Worm (Caenorhabditis elegans) whole organism, L4 larva: ENCODE results near the gene Y11D7A.5.

Experiments used
- R02D3.7 ChIP-seq: fragments of 150-350 bp; sonication (generic microtip); optimal IDR thresholded peaks from 3 replicates; lab custom pipeline; 2014; ENCODE audit warnings: missing biosample characterization, missing genetic modification characterization
- lin-39 ChIP-seq: fragments of 150-350 bp; optimal IDR thresholded peaks from 2 replicates; lab custom pipeline; 2014; ENCODE audit warnings: missing biosample characterization, missing genetic modification reagents, missing genetic modification characterization
- nhr-10 ChIP-seq: fragments of 150-350 bp; optimal IDR thresholded peaks from 2 replicates; lab custom pipeline; 2014; ENCODE audit warnings: missing biosample characterization, missing genetic modification characterization
- nhr-237 ChIP-seq: sonication (generic microtip); optimal IDR thresholded peaks from 2 replicates; lab custom pipeline; 2017; ENCODE audit warnings: missing biosample characterization, missing genetic modification characterization
- nhr-28 ChIP-seq: fragments of 150-350 bp; optimal IDR thresholded peaks from 2 replicates; lab custom pipeline; 2014; ENCODE audit warnings: missing biosample characterization, missing genetic modification characterization
- pha-4 ChIP-seq, 2 experiments: fragments of 150-350 bp in 1 of 2; fragments of 200-800 bp in 1 of 2; sonication (Bioruptor generic) in 1 of 2; IDR thresholded peaks in 1 of 2; optimal IDR thresholded peaks in 1 of 2; 2 replicates each; pipeline versions ENCODE4 v1.3.6 to Lab custom; 2014 to 2022; ENCODE audit warnings: missing genetic modification characterization in 2 of 2, missing genetic modification reagents in 2 of 2, missing biosample characterization in 1 of 2, missing compliant biosample characterization in 1 of 2
- unc-62 ChIP-seq, 3 experiments: fragments of 150-350 bp in 1 of 3; sonication (generic microtip); optimal IDR thresholded peaks in 2 of 3; peaks in 1 of 3; 1 replicate in 1 of 3; 2 replicates in 2 of 3; lab custom pipeline; 2014 to 2017; ENCODE audit warnings: missing biosample characterization in 3 of 3, missing genetic modification characterization in 3 of 3, missing genetic modification reagents in 3 of 3, missing genotype in 1 of 3
- vab-7 ChIP-seq: fragments of 200-800 bp; sonication (Bioruptor generic); IDR thresholded peaks from 2 replicates; pipeline ENCODE4 v1.3.6; 2022; ENCODE audit warnings: missing genetic modification reagents, missing genetic modification characterization, missing compliant biosample characterization
- ztf-7 ChIP-seq: fragments of 150-350 bp; optimal IDR thresholded peaks from 2 replicates; lab custom pipeline; 2014; ENCODE audit warnings: missing biosample characterization, missing genetic modification characterization

DNA sequence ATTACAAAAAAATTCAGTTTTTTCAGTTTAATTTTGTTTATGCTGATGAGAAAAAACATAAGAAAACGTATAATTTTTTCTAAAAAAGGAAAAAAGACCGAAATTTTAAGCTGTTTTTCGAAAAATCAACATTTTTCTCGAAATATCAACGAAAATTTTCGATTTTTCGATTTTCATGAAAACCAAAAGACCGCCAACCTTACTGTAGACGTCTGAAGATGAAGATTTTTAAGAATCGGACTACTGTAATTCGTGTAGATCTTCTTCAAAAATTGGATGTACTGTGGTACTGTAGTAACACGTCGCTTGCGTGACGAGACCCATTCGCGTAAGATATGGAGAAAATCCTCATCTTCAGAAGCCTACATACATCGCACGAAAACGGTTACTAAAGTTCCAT is 34.5 kb downstream of the Y11D7A.5 start:
- TF ChIP-seq nhr-10 (tag; lab: Kevin White, UChicago) (no peak), pha-4 (GFP tag; IDR thresholded peaks at IDR 0.05; lab: Robert Waterston, UW) (no peak), pha-4 (tag; optimal IDR thresholded peaks at IDR 0.05; lab: Kevin White, UChicago) (no peak), nhr-237 (tag; lab: Kevin White, UChicago) (no peak), nhr-28 (tag; lab: Kevin White, UChicago) (no peak), vab-7 (GFP tag; lab: Robert Waterston, UW) (no peak), R02D3.7 (no peak), lin-39 (tag; lab: Kevin White, UChicago) (no peak), ztf-7 (tag; lab: Kevin White, UChicago) (no peak), unc-62 (GFP tag; optimal IDR thresholded peaks at IDR 0.05 in 1 of 2; lab: Kevin White, UChicago) (no peak), unc-62 (tag; optimal IDR thresholded peaks at IDR 0.05; lab: Kevin White, UChicago) (no peak)
